Worm (Caenorhabditis elegans) whole organism, midembryonic: ENCODE data around the gene xtr-1.

ENCODE experiments used
- flt-1 ChIP-seq: fragments of 200-800 bp; sonication (Bioruptor generic); IDR thresholded peaks from 2 replicates; pipeline ENCODE4 v1.3.6; 2022; ENCODE audit warnings: missing genetic modification characterization, missing compliant biosample characterization
- klf-2 ChIP-seq: fragments of 200-800 bp; sonication (Bioruptor generic); conservative IDR thresholded peaks from 2 replicates; pipeline ENCODE4 v1.3.6; 2022; ENCODE audit warnings: missing genetic modification reagents, missing genetic modification characterization, missing compliant biosample characterization
- med-1 ChIP-seq: sonication (generic microtip); optimal IDR thresholded peaks from 2 replicates; lab custom pipeline; 2017; ENCODE audit warnings: missing genetic modification characterization, mild to moderate bottlenecking, missing compliant biosample characterization, antibody characterized with exemption, missing genetic modification reagents; ENCODE audit not compliant: insufficient read depth
- ref-1 ChIP-seq: fragments of 200-800 bp; sonication (Bioruptor generic); conservative IDR thresholded peaks from 2 replicates; pipeline ENCODE4 v1.3.6; 2022; ENCODE audit warnings: missing genetic modification reagents, missing genetic modification characterization, missing compliant biosample characterization
- tab-1 ChIP-seq: fragments of 200-800 bp; sonication (Bioruptor generic); IDR thresholded peaks from 2 replicates; pipeline ENCODE4 v1.3.6; 2022; ENCODE audit warnings: missing genetic modification characterization, missing compliant biosample characterization
- ztf-23 ChIP-seq: fragments of 200-800 bp; sonication (Bioruptor generic); IDR thresholded peaks from 2 replicates; pipeline ENCODE4 v1.3.6; 2022; ENCODE audit warnings: missing genetic modification reagents, missing genetic modification characterization, missing compliant biosample characterization
- ztf-29 ChIP-seq: fragments of 200-800 bp; sonication (Bioruptor generic); IDR thresholded peaks from 2 replicates; pipeline ENCODE4 v1.3.6; 2022; ENCODE audit warnings: missing genetic modification reagents, missing genetic modification characterization, missing compliant biosample characterization

- TF ChIP-seq ztf-23 (GFP tag; lab: Robert Waterston, UW) (no peak), tab-1 (no peak), med-1 (GFP tag; lab: Kevin White, UChicago) (no peak), ztf-29 (GFP tag; lab: Robert Waterston, UW) (no peak), klf-2 (no peak), flt-1 (GFP tag; lab: Robert Waterston, UW) (no peak), ref-1 (GFP tag; lab: Robert Waterston, UW) (no peak)
Measured at ce11 chrX:11863307-11863706, 10.7 kb downstream of the xtr-1 start, which contains the start of gene F54F7.10.
